Worm (Caenorhabditis elegans): ENCODE data around the gene clec-196.

- no peak for TF ChIP-seq med-1 (GFP tag; optimal IDR thresholded peaks at IDR 0.05; ENCODE audit: insufficient read depth)
- TF ChIP-seq T22C8.4 (GFP tag; IDR thresholded peaks at IDR 0.05) = no peak
Observed at ce11 chrIV:17263714-17264113, 13.0 kb upstream of the clec-196 start.

Measured in whole organism, midembryonic.